Worm (Caenorhabditis elegans) whole organism, L2 larva: ENCODE data around the gene cutl-25.

Experiments
- skn-1 ChIP-seq: sonication (generic microtip); optimal IDR thresholded peaks from 2 replicates; lab custom pipeline; 2017; ENCODE audit warnings: missing biosample characterization, missing genetic modification characterization
- unc-39 ChIP-seq: fragments of 150-350 bp; optimal IDR thresholded peaks from 2 replicates; lab custom pipeline; 2014; ENCODE audit warnings: missing biosample characterization, missing genetic modification characterization

ce11 chrIII:3096091-3096490, 49.2 kb upstream of the cutl-25 start:
- no peak for TF ChIP-seq skn-1 (tag; lab: Kevin White, UChicago)
- no peak for TF ChIP-seq unc-39 (tag; lab: Kevin White, UChicago)
